Worm (Caenorhabditis elegans): Measurements from ENCODE around the gene C30G12.6.

DNA sequence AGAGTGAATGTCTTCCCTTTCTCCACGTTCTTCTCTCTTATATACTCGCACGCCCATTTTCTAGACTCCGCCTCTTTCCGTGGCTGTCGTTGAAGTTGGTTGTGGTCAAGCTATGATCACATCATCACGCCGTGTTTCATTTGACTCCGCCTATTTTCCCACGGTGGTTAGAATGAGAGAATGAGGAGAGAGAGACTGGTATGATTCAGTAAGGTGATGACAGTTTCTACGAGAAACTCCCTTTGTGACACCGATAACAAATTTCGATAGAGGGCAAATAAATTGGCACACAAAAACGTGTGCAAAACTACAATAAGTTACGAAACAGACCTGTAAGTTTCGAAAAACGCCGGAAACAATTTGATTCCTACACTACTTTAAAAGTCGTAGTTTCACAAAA lies 15.2 kb downstream of the C30G12.6 start:
- TF ChIP-seq him-1 (tag; optimal IDR thresholded peaks at IDR 0.05) (no peak), dao-5 (tag; optimal IDR thresholded peaks at IDR 0.05) (no peak)

All from whole organism, L4/young adult.